Worm (Caenorhabditis elegans): ENCODE measurements around the gene nxf-2.

ce11 chrV:14436195-14436594 lies 18.6 kb upstream of the nxf-2 start:
- TF ChIP-seq hnd-1 (tag; optimal IDR thresholded peaks at IDR 0.05) (no peak), ama-1 (optimal IDR thresholded peaks at IDR 0.05) (no peak), tra-4 (tag; optimal IDR thresholded peaks at IDR 0.05) (no peak)
